Worm (Caenorhabditis elegans): Measurements from ENCODE around the gene W02A2.5.

The W02A2.5 gene

ce11 chrIV:13381823-13382222 lies 39.2 kb downstream of the W02A2.5 start, which contains the start of gene emc-3:
emc-3 (minus strand) TSS chrIV:13381923.
- no peak for TF ChIP-seq fkh-10 (GFP tag; optimal IDR thresholded peaks at IDR 0.05)
- no peak for TF ChIP-seq mep-1 (tag; optimal IDR thresholded peaks at IDR 0.05)
- TF ChIP-seq dmd-9 (GFP tag; IDR thresholded peaks at IDR 0.05), result no peak
- TF ChIP-seq snpc-1.2 (GFP tag; IDR thresholded peaks at IDR 0.05), result no peak

ce11 chrIV:13383763-13384436 lies 41.2 kb downstream of the W02A2.5 start, which contains the start of gene rab-19:
rab-19 (minus strand) TSS chrIV:13384386.
- TF ChIP-seq mes-2 (tag; optimal IDR thresholded peaks at IDR 0.05; ENCODE audit: poor library complexity, severe bottlenecking), result no peak
- TF ChIP-seq zag-1 (tag; optimal IDR thresholded peaks at IDR 0.05), result no peak
- TF ChIP-seq lin-38 (GFP tag; IDR thresholded peaks at IDR 0.05), result peak; percentile 32; the same call in 1 of the 2 replicates
- peak; percentile 60 for TF ChIP-seq aha-1 (tag)
- no peak for TF ChIP-seq hlh-11 (tag; optimal IDR thresholded peaks at IDR 0.05)
- peak; percentile 10 for TF ChIP-seq mep-1 (tag; optimal IDR thresholded peaks at IDR 0.05)
- TF ChIP-seq hmg-1.1 (GFP tag; IDR thresholded peaks at IDR 0.05), result 0 out of 2 replicates have a peak, but pooled peaks have one; percentile 40
- TF ChIP-seq mdl-1 (tag; optimal IDR thresholded peaks at IDR 0.05), result no peak
- peak in 1 of 2 experiments; percentile 19 for TF ChIP-seq hif-1 (tag; optimal IDR thresholded peaks at IDR 0.05)

- TF ChIP-seq ctbp-1 (GFP tag; IDR thresholded peaks at IDR 0.05) (peak; percentile 14; the same call in 1 of the 2 replicates), ama-1 (optimal IDR thresholded peaks at IDR 0.05) (peak; percentile 20), tra-1 (GFP tag; IDR thresholded peaks at IDR 0.05) (no peak), arid-1 (GFP tag; conservative IDR thresholded peaks at IDR 0.05) (0 out of 2 replicates have a peak, but pooled peaks have one; percentile 48), lin-38 (GFP tag; IDR thresholded peaks at IDR 0.05) (peak; percentile 96), F37D6.2 (tag; optimal IDR thresholded peaks at IDR 0.05) (peak; percentile 41), nhr-102 (tag; optimal IDR thresholded peaks at IDR 0.05) (peak; percentile 19), rbr-2 (tag; optimal IDR thresholded peaks at IDR 0.05) (peak; percentile 61), nhr-6 (tag; optimal IDR thresholded peaks at IDR 0.05) (peak; percentile 92), nhr-77 (tag; optimal IDR thresholded peaks at IDR 0.05) (peak; percentile 38), hmg-1.1 (GFP tag; IDR thresholded peaks at IDR 0.05) (peak; percentile 59), daf-16 (GFP tag; optimal IDR thresholded peaks at IDR 0.05) (no peak), daf-16 (tag; optimal IDR thresholded peaks at IDR 0.05) (peak; percentile 31), unc-62 (GFP tag; optimal IDR thresholded peaks at IDR 0.05 in 1 of 2) (no peak), unc-62 (tag; optimal IDR thresholded peaks at IDR 0.05) (no peak), T26A8.4 (GFP tag; IDR thresholded peaks at IDR 0.05) (0 out of 2 replicates have a peak, but pooled peaks have one; percentile 46), ztf-7 (tag; optimal IDR thresholded peaks at IDR 0.05) (peak; percentile 65), zip-11 (GFP tag; IDR thresholded peaks at IDR 0.05) (no peak), hlh-30 (tag; optimal IDR thresholded peaks at IDR 0.05; ENCODE audit: insufficient read depth) (peak; percentile 45), mes-2 (tag; optimal IDR thresholded peaks at IDR 0.05; ENCODE audit: poor library complexity, severe bottlenecking) (peak; percentile 94), pha-4 (GFP tag; IDR thresholded peaks at IDR 0.05) (no peak), pha-4 (tag; optimal IDR thresholded peaks at IDR 0.05) (peak; percentile 29), Y75B8A.6 (GFP tag; IDR thresholded peaks at IDR 0.05) (no peak), aha-1 (tag) (peak; percentile 96), duxl-1 (tag; optimal IDR thresholded peaks at IDR 0.05; ENCODE audit: poor library complexity) (no peak), dpl-1 (GFP tag; optimal IDR thresholded peaks at IDR 0.05) (peak; percentile 74), spr-1 (tag; optimal IDR thresholded peaks at IDR 0.05) (peak; percentile 0), unc-130 (GFP tag; optimal IDR thresholded peaks at IDR 0.05) (peak; percentile 78), nhr-28 (tag; optimal IDR thresholded peaks at IDR 0.05) (peak; percentile 30), lin-13 (GFP tag; optimal IDR thresholded peaks at IDR 0.05) (peak; percentile 88), dve-1 (tag; optimal IDR thresholded peaks at IDR 0.05; ENCODE audit: insufficient read depth) (peak; percentile 70), snpc-4 (tag; optimal IDR thresholded peaks at IDR 0.05) (no peak), madf-5 (GFP tag; IDR thresholded peaks at IDR 0.05) (no peak), lin-15B (tag; optimal IDR thresholded peaks at IDR 0.05) (peak; percentile 7), pqm-1 (tag; optimal IDR thresholded peaks at IDR 0.05) (no peak), mep-1 (tag; optimal IDR thresholded peaks at IDR 0.05) (peak; percentile 86), snpc-1.2 (GFP tag; IDR thresholded peaks at IDR 0.05) (0 out of 2 replicates have a peak, but pooled peaks have one; percentile 67), ceh-82 (tag; optimal IDR thresholded peaks at IDR 0.05) (no peak), lsy-2 (tag; optimal IDR thresholded peaks at IDR 0.05) (peak in 1 of 2 experiments; percentile 89), hif-1 (tag; optimal IDR thresholded peaks at IDR 0.05) (peak in 1 of 2 experiments; percentile 76)
Observed at ce11 chrIV:13386043-13386442, 43.4 kb downstream of the W02A2.5 start, which contains the start of the genes Y62E10A.20, Y62E10A.23 and mdt-9. Y62E10A.20 (minus strand) TSS chrIV:13386091. Y62E10A.23 (plus strand) TSS chrIV:13386324. mdt-9 (plus strand) TSS chrIV:13386380.

All from whole organism, L4 larva.